Fruit fly (Drosophila melanogaster) whole organism, embryonic: ENCODE results near the gene HHEX.

ENCODE experiments used
- Ada2b ChIP-seq: fragments of 200-800 bp; sonication (Bioruptor generic); IDR thresholded peaks from 2 replicates; pipeline ENCODE4 v1.3.6; 2022; ENCODE audit warnings: missing biosample characterization, missing genetic modification characterization
- Blimp-1 ChIP-seq: fragments of 200-800 bp; sonication (Bioruptor generic); optimal IDR thresholded peaks from 3 replicates; lab custom pipeline; 2018; ENCODE audit warnings: missing biosample characterization, missing genetic modification characterization, mild to moderate bottlenecking, moderate library complexity, missing genetic modification reagents
- Bteb2 ChIP-seq: fragments of 200-800 bp; sonication (Bioruptor generic); optimal IDR thresholded peaks from 2 replicates; lab custom pipeline; 2016; ENCODE audit warnings: missing biosample characterization, missing genetic modification characterization
- CG10462 ChIP-seq: fragments of 200-800 bp; sonication (Bioruptor generic); optimal IDR thresholded peaks from 2 replicates; lab custom pipeline; 2016; ENCODE audit warnings: missing biosample characterization, missing genetic modification characterization
- CG12219 ChIP-seq: fragments of 200-800 bp; sonication (Bioruptor generic); optimal IDR thresholded peaks from 3 replicates; lab custom pipeline; 2018; ENCODE audit warnings: missing biosample characterization, mild to moderate bottlenecking, missing genetic modification characterization
- CG13894 ChIP-seq: fragments of 200-800 bp; sonication (Bioruptor generic); optimal IDR thresholded peaks from 3 replicates; lab custom pipeline; 2018; ENCODE audit warnings: missing biosample characterization, mild to moderate bottlenecking, missing genetic modification characterization, moderate library complexity
- CG14050 ChIP-seq: fragments of 200-800 bp; sonication (Bioruptor generic); IDR thresholded peaks from 3 replicates; pipeline ENCODE4 v1.3.6; 2022; ENCODE audit warnings: missing biosample characterization, missing genetic modification characterization
- CG14441 ChIP-seq: fragments of 200-800 bp; sonication (Bioruptor generic); IDR thresholded peaks from 2 replicates; pipeline ENCODE4 v1.3.6; 2022; ENCODE audit warnings: missing biosample characterization, missing genetic modification characterization
- CG15514 ChIP-seq: fragments of 200-800 bp; sonication (Bioruptor generic); optimal IDR thresholded peaks from 3 replicates; lab custom pipeline; 2017; ENCODE audit warnings: missing biosample characterization, missing genetic modification characterization, mild to moderate bottlenecking, moderate library complexity, missing genetic modification reagents
- CG1602 ChIP-seq: fragments of 200-800 bp; sonication (Bioruptor generic); optimal IDR thresholded peaks from 3 replicates; lab custom pipeline; 2016; ENCODE audit warnings: missing biosample characterization, missing genetic modification characterization
- CG17359 ChIP-seq: fragments of 200-800 bp; sonication (Bioruptor generic); optimal IDR thresholded peaks from 3 replicates; lab custom pipeline; 2018; ENCODE audit warnings: missing biosample characterization, mild to moderate bottlenecking, missing genetic modification characterization, moderate library complexity
- CG17612 ChIP-seq: fragments of 200-800 bp; sonication (Bioruptor generic); IDR thresholded peaks from 2 replicates; pipeline ENCODE4 v1.3.6; 2022; ENCODE audit warnings: missing biosample characterization, missing genetic modification characterization
- CG17912 ChIP-seq: fragments of 200-800 bp; sonication (Bioruptor generic); optimal IDR thresholded peaks from 2 replicates; lab custom pipeline; 2018; ENCODE audit warnings: missing biosample characterization, mild to moderate bottlenecking, missing genetic modification characterization
- CG18619 ChIP-seq: fragments of 200-800 bp; sonication (Bioruptor generic); optimal IDR thresholded peaks from 3 replicates; lab custom pipeline; 2017; ENCODE audit warnings: missing biosample characterization, mild to moderate bottlenecking, missing genetic modification characterization
- CG32532 ChIP-seq: fragments of 200-800 bp; sonication (Bioruptor generic); IDR thresholded peaks from 2 replicates; pipeline ENCODE4 v1.3.6; 2022; ENCODE audit warnings: missing biosample characterization, missing genetic modification characterization
- CG4328 ChIP-seq: fragments of 200-800 bp; sonication (Bioruptor generic); optimal IDR thresholded peaks from 3 replicates; lab custom pipeline; 2017; ENCODE audit warnings: missing biosample characterization, missing genetic modification reagents, missing genetic modification characterization
- CG4617 ChIP-seq: fragments of 200-800 bp; sonication (Bioruptor generic); optimal IDR thresholded peaks from 3 replicates; lab custom pipeline; 2016; ENCODE audit warnings: missing biosample characterization, missing genetic modification characterization, borderline replicate concordance
- CG4820 ChIP-seq: fragments of 200-800 bp; sonication (Bioruptor generic); optimal IDR thresholded peaks from 3 replicates; lab custom pipeline; 2016; ENCODE audit warnings: missing biosample characterization, missing genetic modification characterization
- CG4854 ChIP-seq: fragments of 200-800 bp; sonication (Bioruptor generic); optimal IDR thresholded peaks from 2 replicates; lab custom pipeline; 2016; ENCODE audit warnings: missing biosample characterization, missing genetic modification characterization, inconsistent platforms
- CG6272 ChIP-seq: fragments of 200-800 bp; sonication (Bioruptor generic); IDR thresholded peaks from 2 replicates; pipeline ENCODE4 v1.3.6; 2022; ENCODE audit warnings: missing biosample characterization, missing genetic modification characterization
- CG6689 ChIP-seq: fragments of 200-800 bp; sonication (Bioruptor generic); IDR thresholded peaks from 2 replicates; pipeline ENCODE4 v1.3.6; 2022; ENCODE audit warnings: missing biosample characterization, missing genetic modification characterization
- CG7839 ChIP-seq: fragments of 200-800 bp; sonication (Bioruptor generic); optimal IDR thresholded peaks from 3 replicates; lab custom pipeline; 2018; ENCODE audit warnings: missing biosample characterization, mild to moderate bottlenecking, missing genetic modification characterization, moderate library complexity
- CG7928 ChIP-seq: fragments of 200-800 bp; sonication (Bioruptor generic); optimal IDR thresholded peaks from 2 replicates; lab custom pipeline; 2017; ENCODE audit warnings: missing biosample characterization, mild to moderate bottlenecking, missing genetic modification characterization
- CG7963 ChIP-seq: fragments of 200-800 bp; sonication (Bioruptor generic); IDR thresholded peaks from 3 replicates; pipeline ENCODE4 v1.3.6; 2022; ENCODE audit warnings: missing biosample characterization, missing genetic modification characterization; ENCODE audit not compliant: partially characterized antibody
- CG8944 ChIP-seq: fragments of 200-800 bp; sonication (Bioruptor generic); optimal IDR thresholded peaks from 3 replicates; lab custom pipeline; 2016; ENCODE audit warnings: missing biosample characterization, missing genetic modification characterization
- CG9797 ChIP-seq: fragments of 200-800 bp; sonication (Bioruptor generic); optimal IDR thresholded peaks from 3 replicates; lab custom pipeline; 2018; ENCODE audit warnings: missing biosample characterization, mild to moderate bottlenecking, missing genetic modification characterization
- Chrac-16 ChIP-seq: fragments of 200-800 bp; sonication (Bioruptor generic); optimal IDR thresholded peaks from 3 replicates; lab custom pipeline; 2016; ENCODE audit warnings: missing biosample characterization, missing genetic modification characterization
- D19A ChIP-seq: fragments of 200-800 bp; optimal IDR thresholded peaks from 3 replicates; lab custom pipeline; 2019; ENCODE audit warnings: missing biosample characterization, mild to moderate bottlenecking, missing genetic modification characterization, moderate library complexity
- Dad ChIP-seq: fragments of 200-800 bp; sonication (Bioruptor generic); optimal IDR thresholded peaks from 3 replicates; lab custom pipeline; 2016; ENCODE audit warnings: missing biosample characterization, missing genetic modification characterization
- Dbx ChIP-seq: fragments of 200-800 bp; sonication (Bioruptor generic); IDR thresholded peaks from 3 replicates; pipeline ENCODE4 v1.3.6; 2022; ENCODE audit warnings: missing biosample characterization, missing genetic modification characterization
- E2f2 ChIP-seq: fragments of 200-800 bp; sonication (Bioruptor generic); IDR thresholded peaks from 2 replicates; pipeline ENCODE4 v1.3.6; 2022; ENCODE audit warnings: missing biosample characterization, missing genetic modification characterization
- Gug ChIP-seq: fragments of 200-800 bp; sonication (Bioruptor generic); IDR thresholded peaks from 4 replicates; pipeline ENCODE4 v1.3.6; 2022; ENCODE audit warnings: missing biosample characterization, missing genetic modification characterization
- Hand ChIP-seq: fragments of 200-800 bp; sonication (Bioruptor generic); optimal IDR thresholded peaks from 2 replicates; lab custom pipeline; 2017; ENCODE audit warnings: mild to moderate bottlenecking, missing biosample characterization, missing genetic modification reagents, missing genetic modification characterization
- HmgD ChIP-seq: fragments of 200-800 bp; sonication (Bioruptor generic); optimal IDR thresholded peaks from 3 replicates; lab custom pipeline; 2016; ENCODE audit warnings: missing biosample characterization, missing genetic modification characterization
- HmgZ ChIP-seq: fragments of 200-800 bp; sonication (Bioruptor generic); optimal IDR thresholded peaks from 2 replicates; lab custom pipeline; 2018; ENCODE audit warnings: missing biosample characterization, mild to moderate bottlenecking, missing genetic modification characterization
- Hr51 ChIP-seq, 2 experiments: fragments of 200-800 bp; sonication (Bioruptor generic); optimal IDR thresholded peaks; 2 replicates in 1 of 2; 3 replicates in 1 of 2; lab custom pipeline; 2016 to 2018; ENCODE audit warnings: missing biosample characterization in 2 of 2, missing genetic modification characterization in 2 of 2, mild to moderate bottlenecking in 1 of 2, moderate library complexity in 1 of 2
- NC2α ChIP-seq: fragments of 200-800 bp; sonication (Bioruptor generic); optimal IDR thresholded peaks from 2 replicates; lab custom pipeline; 2016; ENCODE audit warnings: missing biosample characterization, missing genetic modification characterization
- NfI ChIP-seq: fragments of 200-800 bp; sonication (Bioruptor generic); optimal IDR thresholded peaks from 3 replicates; lab custom pipeline; 2018; ENCODE audit warnings: missing biosample characterization, mild to moderate bottlenecking, missing genetic modification characterization, moderate library complexity
- Oaz ChIP-seq: fragments of 200-800 bp; sonication (Bioruptor generic); IDR thresholded peaks from 2 replicates; pipeline ENCODE4 v1.3.6; 2022; ENCODE audit warnings: missing biosample characterization, missing genetic modification characterization
- Ptx1 ChIP-seq: fragments of 200-800 bp; sonication (Bioruptor generic); IDR thresholded peaks from 2 replicates; pipeline ENCODE4 v1.3.6; 2022; ENCODE audit warnings: missing biosample characterization, missing genetic modification characterization
- Sin3A ChIP-seq: fragments of >200 bp; optimal IDR thresholded peaks from 2 replicates; lab custom pipeline; 2018
- Xbp1 ChIP-seq: fragments of 200-800 bp; sonication (Bioruptor generic); optimal IDR thresholded peaks from 3 replicates; lab custom pipeline; 2016; ENCODE audit warnings: missing biosample characterization, mild to moderate bottlenecking, missing genetic modification characterization
- al ChIP-seq: fragments of 200-800 bp; sonication (Bioruptor generic); IDR thresholded peaks from 2 replicates; pipeline ENCODE4 v1.3.6; 2022; ENCODE audit warnings: missing biosample characterization, missing genetic modification characterization
- emc ChIP-seq: fragments of 200-800 bp; sonication (Bioruptor generic); optimal IDR thresholded peaks from 2 replicates; lab custom pipeline; 2016; ENCODE audit warnings: missing biosample characterization, missing genetic modification characterization
- gcm ChIP-seq: fragments of 200-800 bp; sonication (Bioruptor generic); optimal IDR thresholded peaks from 2 replicates; lab custom pipeline; 2019; ENCODE audit warnings: missing biosample characterization, mild to moderate bottlenecking, missing genetic modification characterization, moderate library complexity
- gt ChIP-seq: fragments of 200-800 bp; sonication (Bioruptor generic); IDR thresholded peaks from 2 replicates; pipeline ENCODE4 v1.3.6; 2022; ENCODE audit warnings: missing biosample characterization, missing genetic modification characterization
- lbe ChIP-seq: fragments of 200-800 bp; sonication (Bioruptor generic); optimal IDR thresholded peaks from 2 replicates; lab custom pipeline; 2016; ENCODE audit warnings: missing biosample characterization, mild to moderate bottlenecking, missing genetic modification characterization
- mirr ChIP-seq: fragments of 200-800 bp; sonication (Bioruptor generic); optimal IDR thresholded peaks from 3 replicates; lab custom pipeline; 2018; ENCODE audit warnings: missing biosample characterization, mild to moderate bottlenecking, missing genetic modification characterization
- nmo ChIP-seq: fragments of 200-800 bp; sonication (Bioruptor generic); optimal IDR thresholded peaks from 2 replicates; lab custom pipeline; 2018; ENCODE audit warnings: missing biosample characterization, mild to moderate bottlenecking, missing genetic modification characterization, moderate library complexity
- ranshi ChIP-seq: fragments of 200-800 bp; sonication (Bioruptor generic); IDR thresholded peaks from 2 replicates; pipeline ENCODE4 v1.3.6; 2022; ENCODE audit warnings: missing biosample characterization, missing genetic modification characterization
- unc-4 ChIP-seq: fragments of 200-800 bp; sonication (Bioruptor generic); IDR thresholded peaks from 2 replicates; pipeline ENCODE4 v1.3.6; 2022; ENCODE audit warnings: missing biosample characterization, missing genetic modification characterization; ENCODE audit not compliant: partially characterized antibody

HHEX gene

dm6 chr3R:21111046-21111480, 30.3 kb upstream of the HHEX start, which contains the start of gene Rab11 (continued):
- TF ChIP-seq CG9797 (GFP tag; lab: Kevin White, UChicago) (peak; percentile 17), Bteb2 (GFP tag; lab: Kevin White, UChicago) (peak; percentile 22), CG8944 (GFP tag; lab: Kevin White, UChicago) (peak; percentile 34), unc-4 (GFP tag; lab: Robert Waterston, UW) (peak; percentile 84), CG1602 (GFP tag; lab: Kevin White, UChicago) (peak; percentile 11), CG17612 (GFP tag; lab: Robert Waterston, UW) (no peak), Oaz (GFP tag; lab: Robert Waterston, UW) (0 out of 2 replicates have a peak, but pooled peaks have one; percentile 9), ranshi (GFP tag; lab: Robert Waterston, UW) (no peak; the same call in 1 of the 2 replicates), CG4617 (GFP tag; lab: Kevin White, UChicago) (peak; percentile 32), CG13894 (tag; lab: Kevin White, UChicago) (peak; percentile 52), CG6272 (GFP tag; lab: Robert Waterston, UW) (peak; percentile 34; the same call in 1 of the 2 replicates), al (peak; percentile 38; the same call in 1 of the 2 replicates), CG12219 (no peak), CG4328 (GFP tag; lab: Kevin White, UChicago) (peak; percentile 55), Xbp1 (GFP tag; lab: Kevin White, UChicago) (peak; percentile 71), lbe (no peak), HmgZ (no peak), HmgD (no peak), CG4854 (GFP tag; lab: Kevin White, UChicago) (peak; percentile 8), Sin3A (lab: Kevin White, UChicago) (peak; percentile 23), mirr (GFP tag; lab: Kevin White, UChicago) (no peak), CG6689 (GFP tag; lab: Robert Waterston, UW) (peak; percentile 20; the same call in 1 of the 2 replicates), CG32532 (GFP tag; lab: Robert Waterston, UW) (peak; percentile 72), Hand (GFP tag; lab: Kevin White, UChicago) (no peak), CG15514 (GFP tag; lab: Kevin White, UChicago) (peak; percentile 58), Chrac-16 (peak; percentile 35), NC2α (no peak), CG7963 (GFP tag; lab: Robert Waterston, UW) (peak; percentile 73), gcm (GFP tag; lab: Kevin White, UChicago) (peak; percentile 14), nmo (GFP tag; lab: Kevin White, UChicago) (peak; percentile 75), Ptx1 (GFP tag; lab: Robert Waterston, UW) (peak; percentile 62), E2f2 (GFP tag; lab: Robert Waterston, UW) (peak; percentile 64), CG7839 (tag; lab: Kevin White, UChicago) (peak; percentile 54), CG7928 (GFP tag; lab: Kevin White, UChicago) (no peak), NfI (GFP tag; lab: Kevin White, UChicago) (peak; percentile 47), Ada2b (GFP tag; lab: Robert Waterston, UW) (0 out of 2 replicates have a peak, but pooled peaks have one; percentile 14), CG10462 (GFP tag; lab: Kevin White, UChicago) (peak; percentile 2), D19A (tag; lab: Kevin White, UChicago) (peak; percentile 6), CG4820 (peak; percentile 80), Dad (GFP tag; lab: Kevin White, UChicago) (peak; percentile 27), CG18619 (GFP tag; lab: Kevin White, UChicago) (peak; percentile 26), CG14441 (GFP tag; lab: Robert Waterston, UW) (peak; percentile 32; the same call in 1 of the 2 replicates), Dbx (GFP tag; lab: Robert Waterston, UW) (peak; percentile 57; the same call in 2 of the 3 replicates), CG17912 (GFP tag; lab: Kevin White, UChicago) (no peak), gt (no peak), Gug (GFP tag; lab: Robert Waterston, UW) (no peak), Blimp-1 (GFP tag; lab: Kevin White, UChicago) (peak; percentile 41), emc (GFP tag; lab: Kevin White, UChicago) (no peak), Hr51 (GFP tag; optimal IDR thresholded peaks at IDR 0.05; lab: Kevin White, UChicago) (peak in 1 of 2 experiments; percentile 54), CG17359 (peak; percentile 33), CG14050 (GFP tag; lab: Robert Waterston, UW) (no peak)
